Fruit fly (Drosophila melanogaster) whole organism: ENCODE measurements around the gene CG10194.
A peak's percentile ranks its signal among the peaks of the same experiment; 100 is the strongest.

Experiments
- CG8478 ChIP-seq: fragments of >200 bp; optimal IDR thresholded peaks from 2 replicates; lab custom pipeline; 2018; ENCODE audit warnings: inconsistent platforms
- Dll ChIP-seq: fragments of >200 bp; optimal IDR thresholded peaks from 2 replicates; lab custom pipeline; 2017
- EcR ChIP-seq, 2 experiments: fragments of >200 bp; optimal IDR thresholded peaks; 2 replicates each; lab custom pipeline; 2017; ENCODE audit warnings: missing biosample characterization in 2 of 2, missing genetic modification characterization in 2 of 2, missing genetic modification reagents in 2 of 2
- pan ChIP-seq: fragments of >200 bp; optimal IDR thresholded peaks from 2 replicates; lab custom pipeline; 2017
- psq ChIP-seq: fragments of >200 bp; optimal IDR thresholded peaks from 2 replicates; lab custom pipeline; 2017
- usp ChIP-seq: fragments of >200 bp; optimal IDR thresholded peaks from 2 replicates; lab custom pipeline; 2017; ENCODE audit warnings: missing biosample characterization, missing genetic modification characterization, mixed read lengths

The CG10194 gene

dm6 chr2L:19473397-19474009 lies 16.4 kb downstream of the CG10194 start:
- no peak for TF ChIP-seq psq (lab: Kevin White, UChicago)
- TF ChIP-seq Dll: no peak
- no peak for TF ChIP-seq EcR (GFP tag; optimal IDR thresholded peaks at IDR 0.05; lab: Kevin White, UChicago)
- TF ChIP-seq usp: no peak
- TF ChIP-seq pan (lab: Kevin White, UChicago): no peak
- TF ChIP-seq CG8478 (lab: Kevin White, UChicago): no peak

DNA sequence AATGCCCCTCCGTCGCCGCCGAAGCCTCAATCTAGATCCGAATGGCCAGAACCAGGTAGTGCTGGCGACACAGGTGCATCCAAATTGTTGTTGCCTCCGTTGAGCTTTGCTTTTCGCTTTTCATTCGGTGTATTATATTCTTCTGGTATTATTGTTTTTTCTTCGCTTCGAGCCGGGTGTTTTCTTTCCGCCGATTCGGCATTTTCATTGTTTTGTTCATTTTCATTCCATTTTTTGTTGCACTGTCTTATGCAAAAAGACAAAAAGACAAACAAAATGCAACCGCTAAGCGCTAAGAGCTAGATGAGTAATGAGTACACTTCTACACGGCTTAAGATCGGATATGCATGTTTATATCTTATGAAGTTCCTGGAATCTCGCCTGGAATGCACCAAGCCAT lies 17.6 kb downstream of the CG10194 start:
- TF ChIP-seq CG8478 (lab: Kevin White, UChicago) (no peak), usp (no peak), Dll (no peak), EcR (GFP tag; optimal IDR thresholded peaks at IDR 0.05; lab: Kevin White, UChicago) (no peak), pan (lab: Kevin White, UChicago) (no peak), psq (lab: Kevin White, UChicago) (no peak)

DNA sequence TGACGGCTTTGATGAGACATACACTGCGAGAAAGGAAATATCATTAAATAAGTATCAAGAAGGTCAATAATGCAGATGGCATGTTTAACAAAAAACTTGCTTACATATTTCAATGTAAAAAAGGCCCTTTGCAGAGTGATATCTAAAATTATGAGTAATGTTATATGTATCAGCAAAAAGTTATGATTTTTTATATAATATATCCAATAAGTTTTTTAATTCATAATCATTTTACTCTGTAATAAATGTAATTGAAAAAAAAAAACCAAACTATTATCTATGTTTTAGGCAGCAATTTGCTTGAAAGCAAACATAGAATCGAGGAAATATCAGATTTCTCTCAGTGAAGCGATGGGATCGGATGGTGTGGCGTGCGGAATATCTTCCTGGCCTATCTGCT lies 20.2 kb downstream of the CG10194 start:
- TF ChIP-seq usp (no peak), CG8478 (lab: Kevin White, UChicago) (no peak), psq (lab: Kevin White, UChicago) (no peak), pan (lab: Kevin White, UChicago) (no peak), EcR (GFP tag; optimal IDR thresholded peaks at IDR 0.05; lab: Kevin White, UChicago) (no peak), Dll (no peak)

- TF ChIP-seq CG8478 (lab: Kevin White, UChicago): no peak
- TF ChIP-seq Dll: no peak
- no peak for TF ChIP-seq EcR (GFP tag; optimal IDR thresholded peaks at IDR 0.05; lab: Kevin White, UChicago)
- TF ChIP-seq pan (lab: Kevin White, UChicago): no peak
- TF ChIP-seq usp: no peak
- no peak for TF ChIP-seq psq (lab: Kevin White, UChicago)
Measured at dm6 chr2L:19469090-19469489, 20.8 kb downstream of the CG10194 start.

- peak; percentile 35 for TF ChIP-seq Dll
- no peak for TF ChIP-seq EcR (GFP tag; optimal IDR thresholded peaks at IDR 0.05; lab: Kevin White, UChicago)
- TF ChIP-seq pan (lab: Kevin White, UChicago): no peak
- no peak for TF ChIP-seq psq (lab: Kevin White, UChicago)
- TF ChIP-seq CG8478 (lab: Kevin White, UChicago): no peak
- no peak for TF ChIP-seq usp
Measured at dm6 chr2L:19463824-19464317, 26.0 kb downstream of the CG10194 start, which contains the start of gene tj. Gene tj (plus strand): TSS chr2L:19464267.

- TF ChIP-seq CG8478 (lab: Kevin White, UChicago): no peak
- TF ChIP-seq psq (lab: Kevin White, UChicago): no peak
- TF ChIP-seq EcR (GFP tag; optimal IDR thresholded peaks at IDR 0.05; lab: Kevin White, UChicago): no peak
- TF ChIP-seq pan (lab: Kevin White, UChicago): no peak
- no peak for TF ChIP-seq usp
- no peak for TF ChIP-seq Dll
Measured at dm6 chr2L:19463405-19463804, 26.5 kb downstream of the CG10194 start.

DNA sequence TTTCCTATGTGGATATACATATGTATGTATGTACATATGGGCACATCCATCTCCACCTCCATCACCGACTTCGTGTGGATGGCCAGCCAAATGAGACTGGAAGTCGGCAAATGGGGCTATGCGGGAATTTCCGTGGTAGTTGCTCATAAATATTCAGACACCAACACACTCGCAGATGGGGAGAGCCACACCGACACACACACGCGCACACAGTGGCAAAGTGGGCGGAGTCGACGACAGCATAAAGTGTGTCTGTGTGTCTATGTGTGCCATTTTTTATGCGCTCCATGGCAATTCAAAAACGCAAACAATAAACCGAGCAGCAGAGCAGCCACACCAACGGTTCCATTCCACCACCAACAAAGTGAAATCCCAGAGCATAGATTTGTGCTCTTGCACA lies 27.0 kb downstream of the CG10194 start:
- TF ChIP-seq CG8478 (lab: Kevin White, UChicago): no peak
- TF ChIP-seq Dll: no peak
- no peak for TF ChIP-seq pan (lab: Kevin White, UChicago)
- no peak for TF ChIP-seq EcR (GFP tag; optimal IDR thresholded peaks at IDR 0.05; lab: Kevin White, UChicago)
- TF ChIP-seq usp: no peak
- TF ChIP-seq psq (lab: Kevin White, UChicago): no peak

- no peak for TF ChIP-seq psq (lab: Kevin White, UChicago)
- TF ChIP-seq pan (lab: Kevin White, UChicago): no peak
- no peak for TF ChIP-seq usp
- TF ChIP-seq CG8478 (lab: Kevin White, UChicago): no peak
- no peak for TF ChIP-seq EcR (GFP tag; optimal IDR thresholded peaks at IDR 0.05; lab: Kevin White, UChicago)
- TF ChIP-seq Dll: no peak
Measured at dm6 chr2L:19459404-19459803, 30.5 kb downstream of the CG10194 start.

DNA sequence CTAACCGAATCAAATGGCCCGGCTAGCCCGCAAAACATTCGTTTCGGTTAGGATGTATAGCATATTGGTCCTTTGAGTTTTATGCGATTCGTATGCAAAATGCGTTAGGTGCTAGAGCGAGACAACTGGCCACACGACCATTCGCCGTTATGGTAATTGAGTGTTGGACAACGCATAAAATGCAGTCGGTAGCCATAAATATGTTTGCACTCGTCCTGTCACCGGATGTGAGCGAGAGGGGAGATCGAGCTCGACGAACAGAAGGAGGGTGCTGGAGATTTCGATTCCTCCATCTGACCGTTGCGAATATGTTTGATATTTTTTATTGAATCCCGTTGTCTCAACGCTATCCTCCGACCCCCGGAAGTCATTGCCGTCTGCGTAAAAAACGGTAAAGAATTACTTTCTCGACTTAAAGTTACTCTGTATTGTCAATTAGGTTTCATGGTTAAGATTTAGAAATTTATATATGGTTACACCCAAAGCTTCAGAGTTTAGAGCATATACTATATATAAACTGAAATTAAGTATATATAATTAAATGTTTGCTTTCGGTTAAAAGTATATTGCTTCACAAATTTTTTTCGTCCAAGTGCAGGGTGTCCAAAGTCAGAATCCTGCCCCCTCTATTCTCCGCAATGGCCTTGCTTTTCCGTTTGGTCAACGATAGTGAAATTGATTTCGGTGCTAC lies 31.9 kb downstream of the CG10194 start:
- TF ChIP-seq EcR (GFP tag; optimal IDR thresholded peaks at IDR 0.05; lab: Kevin White, UChicago) (no peak), pan (lab: Kevin White, UChicago) (no peak), psq (lab: Kevin White, UChicago) (no peak), CG8478 (lab: Kevin White, UChicago) (no peak), Dll (no peak), usp (no peak)

DNA sequence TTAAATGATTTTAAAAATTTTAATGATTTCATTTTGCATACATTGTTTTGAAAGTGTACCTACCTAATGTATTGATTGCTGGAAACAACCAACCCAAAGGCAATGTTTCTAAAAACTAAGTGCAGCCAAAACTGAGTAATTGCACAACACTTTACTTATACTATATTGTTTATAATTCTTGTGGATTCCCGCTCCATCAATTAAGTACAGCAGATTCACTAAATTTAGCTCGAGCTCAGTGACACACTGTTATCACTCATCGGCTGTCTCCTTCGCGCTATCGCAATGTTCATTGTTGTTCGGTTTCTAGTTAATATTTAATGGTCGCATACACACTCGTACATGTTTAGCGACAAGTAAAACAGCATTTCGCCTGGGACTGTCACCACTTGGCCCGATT lies 34.2 kb downstream of the CG10194 start:
- TF ChIP-seq Dll (no peak), usp (no peak), CG8478 (lab: Kevin White, UChicago) (no peak), EcR (GFP tag; optimal IDR thresholded peaks at IDR 0.05; lab: Kevin White, UChicago) (no peak), pan (lab: Kevin White, UChicago) (no peak), psq (lab: Kevin White, UChicago) (no peak)

DNA sequence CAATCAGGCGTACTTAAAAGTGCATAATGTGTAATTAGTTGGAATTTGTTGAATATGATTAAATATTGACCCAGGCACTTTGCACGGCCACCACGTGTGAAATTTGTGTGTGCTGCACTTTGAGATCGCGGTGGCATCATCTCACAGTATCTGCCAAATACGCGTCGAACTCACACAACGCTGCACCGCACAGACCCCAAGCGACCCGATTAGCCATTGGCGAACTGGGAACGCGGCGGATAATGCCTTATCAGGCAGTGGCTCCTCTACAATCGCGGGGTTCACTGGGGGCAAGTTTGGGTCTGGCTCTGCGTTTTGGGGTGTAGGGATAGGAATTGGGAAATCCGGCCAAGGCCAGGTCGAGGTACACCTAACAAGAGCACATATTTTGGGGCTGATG lies 34.7 kb downstream of the CG10194 start:
- no peak for TF ChIP-seq Dll
- TF ChIP-seq EcR (GFP tag; optimal IDR thresholded peaks at IDR 0.05; lab: Kevin White, UChicago): no peak
- no peak for TF ChIP-seq usp
- TF ChIP-seq pan (lab: Kevin White, UChicago): no peak
- no peak for TF ChIP-seq CG8478 (lab: Kevin White, UChicago)
- TF ChIP-seq psq (lab: Kevin White, UChicago): no peak
